Worm (Caenorhabditis elegans): Measurements from ENCODE around the gene tbx-2.

DNA sequence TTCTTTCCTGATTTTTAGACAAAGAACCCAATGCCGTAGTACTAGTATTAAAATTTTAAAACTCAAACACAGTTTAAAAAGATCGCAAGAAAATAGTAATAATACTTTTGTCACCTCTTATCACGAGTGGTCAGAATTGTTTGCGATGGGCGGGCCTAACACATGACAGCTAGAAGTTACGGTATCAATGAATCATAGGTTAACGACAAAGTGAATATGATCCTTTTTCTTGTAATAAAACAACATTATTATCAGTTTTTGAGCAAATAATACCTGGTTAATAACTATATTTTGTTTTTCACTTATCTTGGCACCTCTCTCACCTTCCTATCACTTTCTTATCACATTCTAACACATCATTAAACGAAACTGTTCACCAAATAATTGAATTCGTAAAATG, 23.1 kb downstream of the tbx-2 start:
- TF ChIP-seq eyg-1 (tag; optimal IDR thresholded peaks at IDR 0.05) (no peak), ets-4 (tag; optimal IDR thresholded peaks at IDR 0.05) (no peak), ceh-22 (tag; optimal IDR thresholded peaks at IDR 0.05) (no peak), lin-11 (tag; optimal IDR thresholded peaks at IDR 0.05) (no peak), ceh-9 (tag; optimal IDR thresholded peaks at IDR 0.05) (no peak)
